Fruit fly (Drosophila melanogaster): ENCODE measurements around the gene CG33229.

Gene CG33229

dm6 chr3L:270760-271500 is 47.3 kb downstream of the CG33229 start, which contains the start of gene miple2 (continued):
- TF ChIP-seq gt (GFP tag; IDR thresholded peaks at IDR 0.05) (no peak), dm (GFP tag; optimal IDR thresholded peaks at IDR 0.05) (peak; percentile 44), D (optimal IDR thresholded peaks at IDR 0.05) (no peak), D (GFP tag; optimal IDR thresholded peaks at IDR 0.05) (peak; percentile 67), ken (GFP tag; IDR thresholded peaks at IDR 0.05) (0 out of 3 replicates have a peak, but pooled peaks have one; percentile 25), CG4282 (GFP tag; optimal IDR thresholded peaks at IDR 0.05) (no peak), Hey (tag; optimal IDR thresholded peaks at IDR 0.05) (peak; percentile 23), CG12299 (tag; optimal IDR thresholded peaks at IDR 0.05) (peak; percentile 5), CG42726 (GFP tag; IDR thresholded peaks at IDR 0.05; ENCODE audit: partially characterized antibody) (no peak), CG17568 (GFP tag; optimal IDR thresholded peaks at IDR 0.05) (peak; percentile 25), Antp (GFP tag; optimal IDR thresholded peaks at IDR 0.05) (no peak), CG11504 (tag; optimal IDR thresholded peaks at IDR 0.05) (peak; percentile 53), CG18599 (GFP tag; optimal IDR thresholded peaks at IDR 0.05) (peak; percentile 64), tap (tag; optimal IDR thresholded peaks at IDR 0.05) (peak; percentile 1), Dref (GFP tag; IDR thresholded peaks at IDR 0.05) (no peak), cas (GFP tag; IDR thresholded peaks at IDR 0.05) (no peak), CG10654 (GFP tag; optimal IDR thresholded peaks at IDR 0.05) (no peak), Sox102F (GFP tag; optimal IDR thresholded peaks at IDR 0.05) (no peak), CG2202 (tag; optimal IDR thresholded peaks at IDR 0.05) (peak; percentile 54), CG1603 (tag; optimal IDR thresholded peaks at IDR 0.05) (peak; percentile 8), crp (GFP tag; optimal IDR thresholded peaks at IDR 0.05) (no peak), Six4 (GFP tag; optimal IDR thresholded peaks at IDR 0.05) (peak; percentile 48), CG15073 (GFP tag; optimal IDR thresholded peaks at IDR 0.05) (no peak), CG5953 (GFP tag; IDR thresholded peaks at IDR 0.05) (no peak), Neu2 (GFP tag; optimal IDR thresholded peaks at IDR 0.05; ENCODE audit: borderline replicate concordance) (no peak), trem (tag; optimal IDR thresholded peaks at IDR 0.05) (no peak), CG18011 (GFP tag; optimal IDR thresholded peaks at IDR 0.05) (peak; percentile 38), da (GFP tag; optimal IDR thresholded peaks at IDR 0.05) (no peak), seq (GFP tag; IDR thresholded peaks at IDR 0.05) (no peak), sob (GFP tag; IDR thresholded peaks at IDR 0.05) (peak; percentile 5; the same call in 1 of the 2 replicates), Nf-YC (tag; optimal IDR thresholded peaks at IDR 0.05) (peak; percentile 35), D19B (GFP tag; optimal IDR thresholded peaks at IDR 0.05) (peak; percentile 4), CG2120 (GFP tag; optimal IDR thresholded peaks at IDR 0.05) (peak; percentile 60), CG8388 (GFP tag; optimal IDR thresholded peaks at IDR 0.05) (peak; percentile 32), sens (GFP tag) (peak; percentile 84), Hr78 (GFP tag; optimal IDR thresholded peaks at IDR 0.05) (peak in 1 of 2 experiments; percentile 93), salm (tag; optimal IDR thresholded peaks at IDR 0.05) (no peak), Jarid2 (GFP tag; optimal IDR thresholded peaks at IDR 0.05) (no peak), exex (tag; optimal IDR thresholded peaks at IDR 0.05) (peak; percentile 65), B-H1 (GFP tag; IDR thresholded peaks at IDR 0.05) (no peak), CG8089 (GFP tag; optimal IDR thresholded peaks at IDR 0.05) (peak; percentile 43), CG4707 (GFP tag; optimal IDR thresholded peaks at IDR 0.05) (peak; percentile 59), yki (optimal IDR thresholded peaks at IDR 0.05) (no peak), sug (tag; optimal IDR thresholded peaks at IDR 0.05) (peak; percentile 37), maf-S (GFP tag; optimal IDR thresholded peaks at IDR 0.05) (peak; percentile 2), fru (optimal IDR thresholded peaks at IDR 0.05) (no peak), Myb (GFP tag; optimal IDR thresholded peaks at IDR 0.05) (peak; percentile 23), HmgZ (tag; optimal IDR thresholded peaks at IDR 0.05) (no peak), CG33557 (GFP tag; optimal IDR thresholded peaks at IDR 0.05) (peak; percentile 63), CG6765 (GFP tag; optimal IDR thresholded peaks at IDR 0.05) (peak; percentile 38)

All from whole organism, embryonic.